Worm (Caenorhabditis elegans) whole organism, midembryonic: ENCODE results near the gene C54H2.4.

Experiments used
- T22C8.4 ChIP-seq: fragments of 200-800 bp; sonication (Bioruptor generic); IDR thresholded peaks from 2 replicates; pipeline ENCODE4 v1.3.6; 2022; ENCODE audit warnings: missing genetic modification characterization, missing compliant biosample characterization
- cog-1 ChIP-seq: sonication (generic microtip); optimal IDR thresholded peaks from 2 replicates; lab custom pipeline; 2016; ENCODE audit warnings: missing genetic modification characterization, missing compliant biosample characterization
- flt-1 ChIP-seq: fragments of 200-800 bp; sonication (Bioruptor generic); IDR thresholded peaks from 2 replicates; pipeline ENCODE4 v1.3.6; 2022; ENCODE audit warnings: missing genetic modification characterization, missing compliant biosample characterization
- klf-2 ChIP-seq: fragments of 200-800 bp; sonication (Bioruptor generic); conservative IDR thresholded peaks from 2 replicates; pipeline ENCODE4 v1.3.6; 2022; ENCODE audit warnings: missing genetic modification reagents, missing genetic modification characterization, missing compliant biosample characterization
- med-1 ChIP-seq: sonication (generic microtip); optimal IDR thresholded peaks from 2 replicates; lab custom pipeline; 2017; ENCODE audit warnings: missing genetic modification characterization, mild to moderate bottlenecking, missing compliant biosample characterization, antibody characterized with exemption, missing genetic modification reagents; ENCODE audit not compliant: insufficient read depth
- ref-1 ChIP-seq: fragments of 200-800 bp; sonication (Bioruptor generic); conservative IDR thresholded peaks from 2 replicates; pipeline ENCODE4 v1.3.6; 2022; ENCODE audit warnings: missing genetic modification reagents, missing genetic modification characterization, missing compliant biosample characterization
- tab-1 ChIP-seq: fragments of 200-800 bp; sonication (Bioruptor generic); IDR thresholded peaks from 2 replicates; pipeline ENCODE4 v1.3.6; 2022; ENCODE audit warnings: missing genetic modification characterization, missing compliant biosample characterization
- ztf-23 ChIP-seq: fragments of 200-800 bp; sonication (Bioruptor generic); IDR thresholded peaks from 2 replicates; pipeline ENCODE4 v1.3.6; 2022; ENCODE audit warnings: missing genetic modification reagents, missing genetic modification characterization, missing compliant biosample characterization
- ztf-29 ChIP-seq: fragments of 200-800 bp; sonication (Bioruptor generic); IDR thresholded peaks from 2 replicates; pipeline ENCODE4 v1.3.6; 2022; ENCODE audit warnings: missing genetic modification reagents, missing genetic modification characterization, missing compliant biosample characterization

Gene C54H2.4

DNA sequence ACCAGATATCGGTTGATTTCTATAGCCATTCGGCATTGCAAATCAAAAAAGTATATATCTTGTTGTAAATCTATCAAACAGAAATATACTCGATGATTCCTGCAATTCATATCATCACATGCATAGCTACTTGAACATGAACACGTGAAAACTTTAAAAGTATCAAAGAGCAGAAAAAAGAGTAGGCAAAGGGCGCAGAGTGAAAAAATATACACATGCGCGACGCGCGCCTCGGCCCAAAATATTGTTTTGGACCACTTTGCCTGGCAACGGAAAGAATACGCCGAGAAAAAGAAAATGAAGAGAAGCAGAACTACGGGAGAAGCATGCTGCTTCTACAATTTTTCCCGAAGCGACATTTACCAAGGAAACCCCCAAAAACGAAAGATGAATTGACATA lies at the start of gene C54H2.4:
Gene C54H2.4 (minus strand): TSS at position 101 of the 400 bp plus-strand sequence.
- no peak for TF ChIP-seq flt-1 (GFP tag; lab: Robert Waterston, UW)
- TF ChIP-seq ztf-29 (GFP tag; lab: Robert Waterston, UW): no peak
- TF ChIP-seq tab-1 (GFP tag; lab: Robert Waterston, UW): no peak
- no peak for TF ChIP-seq med-1
- TF ChIP-seq klf-2 (GFP tag; lab: Robert Waterston, UW): no peak
- no peak for TF ChIP-seq ref-1 (GFP tag; lab: Robert Waterston, UW)
- TF ChIP-seq ztf-23: no peak
- no peak for TF ChIP-seq cog-1 (tag; lab: Kevin White, UChicago)
- no peak for TF ChIP-seq T22C8.4 (GFP tag; lab: Robert Waterston, UW)

DNA sequence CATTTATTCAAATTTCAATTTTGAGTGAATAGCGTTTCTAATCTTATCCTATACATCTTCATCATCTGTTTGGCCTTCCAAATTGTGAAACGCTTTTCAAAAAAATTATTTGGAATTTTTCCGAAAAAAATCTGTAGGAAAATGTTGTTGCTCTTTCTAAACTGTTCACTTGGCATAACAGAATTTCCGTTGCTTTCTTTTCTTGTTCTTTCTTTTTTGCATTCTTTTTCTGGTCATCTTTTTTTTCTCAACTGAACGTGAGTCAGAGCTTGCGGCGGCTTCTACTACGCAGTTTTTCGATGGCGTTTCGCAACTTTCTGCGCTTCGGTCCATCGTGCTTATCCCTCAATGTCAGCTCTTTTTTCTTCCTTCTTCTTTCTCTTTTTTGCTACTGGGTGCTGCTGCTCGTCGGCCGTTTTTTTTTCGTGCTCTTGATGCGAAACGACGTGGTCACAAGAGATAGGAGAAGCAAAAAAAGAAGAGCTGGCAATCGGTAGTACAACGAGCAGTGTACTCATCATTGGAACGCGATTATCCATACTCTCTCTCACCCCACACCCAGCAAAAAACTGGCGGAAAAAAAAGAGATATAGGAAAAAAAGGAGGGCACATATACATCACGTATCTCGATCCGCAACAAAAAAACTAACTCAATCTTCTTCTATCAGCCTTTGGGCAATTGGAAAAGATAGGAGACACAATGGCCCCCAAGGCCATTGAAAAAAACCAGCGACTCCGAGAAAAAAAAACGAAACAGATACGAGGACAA lies 49.3 kb upstream of the C54H2.4 start:
- TF ChIP-seq tab-1 (GFP tag; lab: Robert Waterston, UW) (no peak), ztf-23 (no peak), ref-1 (GFP tag; lab: Robert Waterston, UW) (no peak), klf-2 (GFP tag; lab: Robert Waterston, UW) (no peak), flt-1 (GFP tag; lab: Robert Waterston, UW) (no peak), T22C8.4 (GFP tag; lab: Robert Waterston, UW) (no peak), cog-1 (tag; lab: Kevin White, UChicago) (no peak), ztf-29 (GFP tag; lab: Robert Waterston, UW) (no peak), med-1 (no peak)

DNA sequence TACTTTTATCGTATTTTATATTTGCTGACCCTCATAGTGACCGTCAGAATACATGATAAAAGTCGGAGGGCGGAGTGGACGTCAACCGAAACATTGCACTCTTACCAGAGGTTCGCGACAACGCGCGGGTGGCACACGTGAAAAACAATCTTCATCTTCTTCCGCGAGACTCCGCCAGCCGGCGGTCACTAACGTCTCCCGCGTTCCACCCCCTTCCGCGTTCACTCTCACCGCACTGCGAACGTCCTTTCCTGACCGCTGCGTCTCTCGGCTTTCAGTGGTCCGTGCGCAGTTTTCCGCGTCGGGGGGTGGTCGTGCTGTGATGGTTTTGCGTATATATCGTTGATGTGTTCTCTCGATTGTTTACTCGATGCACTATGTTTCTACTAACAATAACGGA lies 47.6 kb upstream of the C54H2.4 start:
- no peak for TF ChIP-seq T22C8.4 (GFP tag; lab: Robert Waterston, UW)
- no peak for TF ChIP-seq klf-2 (GFP tag; lab: Robert Waterston, UW)
- peak; percentile 43; the same call in 1 of the 2 replicates for TF ChIP-seq flt-1 (GFP tag; lab: Robert Waterston, UW)
- no peak for TF ChIP-seq ztf-23
- TF ChIP-seq cog-1 (tag; lab: Kevin White, UChicago): peak; percentile 83
- no peak for TF ChIP-seq med-1

DNA sequence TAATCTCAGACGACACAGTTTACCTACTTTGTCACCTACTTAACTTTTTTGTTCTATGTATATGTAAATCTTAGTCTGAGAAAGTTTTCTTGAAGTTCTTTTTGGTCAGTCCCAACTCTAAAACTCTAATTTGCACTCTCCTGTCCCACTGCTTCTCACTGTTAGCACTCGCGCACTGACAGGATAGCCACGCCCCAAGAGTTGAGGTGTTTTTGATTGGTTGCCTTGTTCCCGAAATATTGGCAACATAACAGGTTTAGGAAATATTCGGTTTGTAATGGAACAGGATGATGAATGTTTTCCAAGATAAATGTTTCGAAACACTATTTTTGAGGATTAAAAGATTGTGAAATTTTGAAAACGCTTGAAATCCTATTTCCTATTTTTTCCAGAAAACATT lies 46.5 kb upstream of the C54H2.4 start:
- TF ChIP-seq ztf-23: no peak
- no peak for TF ChIP-seq med-1
- TF ChIP-seq tab-1 (GFP tag; lab: Robert Waterston, UW): no peak
- TF ChIP-seq cog-1 (tag; lab: Kevin White, UChicago): no peak
- TF ChIP-seq T22C8.4 (GFP tag; lab: Robert Waterston, UW): no peak
- TF ChIP-seq ztf-29 (GFP tag; lab: Robert Waterston, UW): no peak
- TF ChIP-seq ref-1 (GFP tag; lab: Robert Waterston, UW): no peak
- no peak for TF ChIP-seq klf-2 (GFP tag; lab: Robert Waterston, UW)
- no peak for TF ChIP-seq flt-1 (GFP tag; lab: Robert Waterston, UW)

DNA sequence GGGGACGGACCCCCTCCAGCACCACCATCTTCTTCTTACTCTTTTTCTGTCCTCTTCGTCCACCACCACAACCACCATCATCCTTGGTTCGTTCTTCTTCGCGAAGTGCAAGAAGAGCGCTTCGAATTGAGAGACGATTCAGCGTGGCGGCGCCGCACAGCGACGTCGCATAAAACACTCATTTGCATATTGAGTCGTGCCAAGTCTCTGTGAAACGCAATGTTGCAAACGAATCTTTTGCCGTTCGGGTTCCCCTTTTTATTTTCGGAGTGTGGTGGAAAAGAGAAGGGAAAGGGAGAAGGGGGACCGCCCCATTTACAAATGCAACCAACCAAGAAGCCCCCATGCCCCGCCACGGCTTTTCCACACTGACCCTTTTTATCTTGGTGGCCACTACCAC lies 45.8 kb upstream of the C54H2.4 start:
- TF ChIP-seq flt-1 (GFP tag; lab: Robert Waterston, UW) (no peak), tab-1 (GFP tag; lab: Robert Waterston, UW) (0 out of 2 replicates have a peak, but pooled peaks have one; percentile 22), klf-2 (GFP tag; lab: Robert Waterston, UW) (no peak), T22C8.4 (GFP tag; lab: Robert Waterston, UW) (no peak), med-1 (peak; percentile 17), cog-1 (tag; lab: Kevin White, UChicago) (peak; percentile 70), ztf-29 (GFP tag; lab: Robert Waterston, UW) (0 out of 2 replicates have a peak, but pooled peaks have one; percentile 29)

DNA sequence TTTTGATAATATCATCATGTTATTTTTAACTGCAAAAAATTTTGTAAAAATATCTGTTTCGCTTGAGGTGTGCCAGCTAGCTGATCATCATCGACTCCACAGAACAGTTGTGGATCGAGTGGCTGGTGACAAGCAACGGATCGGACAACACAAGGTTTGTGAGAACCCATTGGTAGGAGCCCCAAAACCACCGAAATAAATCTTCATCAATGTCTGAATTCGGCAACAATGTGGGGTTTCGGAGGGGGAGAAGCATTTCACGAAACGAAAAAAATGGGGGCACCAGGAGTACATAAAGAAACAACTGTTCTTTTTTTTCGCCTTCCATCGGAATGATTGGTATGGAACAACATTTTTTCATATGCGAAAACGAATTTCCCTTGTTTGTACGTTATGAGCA lies 44.8 kb upstream of the C54H2.4 start:
- no peak for TF ChIP-seq med-1

DNA sequence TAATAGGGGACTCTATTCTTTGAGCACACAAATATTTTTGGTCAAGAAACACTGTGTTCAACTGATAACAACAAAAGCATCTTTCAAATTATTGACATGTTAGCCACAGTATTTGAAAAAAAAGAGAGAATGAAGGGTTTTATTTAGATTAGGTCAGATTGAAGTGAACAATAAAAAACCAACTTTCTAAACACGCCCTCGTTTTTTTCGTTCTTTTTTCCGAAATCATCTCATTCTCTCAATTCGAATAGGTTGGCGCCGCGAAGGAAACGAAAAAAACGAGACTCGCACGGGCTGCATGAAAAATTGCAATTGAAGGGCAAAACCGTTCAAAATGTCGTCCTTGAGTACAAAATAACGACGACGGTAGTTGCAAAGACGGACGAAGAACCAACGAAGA lies 43.8 kb upstream of the C54H2.4 start:
- TF ChIP-seq T22C8.4 (GFP tag; lab: Robert Waterston, UW): no peak
- no peak for TF ChIP-seq klf-2 (GFP tag; lab: Robert Waterston, UW)
- no peak for TF ChIP-seq cog-1 (tag; lab: Kevin White, UChicago)
- TF ChIP-seq flt-1 (GFP tag; lab: Robert Waterston, UW): no peak
- no peak for TF ChIP-seq ref-1 (GFP tag; lab: Robert Waterston, UW)
- no peak for TF ChIP-seq med-1
- no peak for TF ChIP-seq ztf-23
- no peak for TF ChIP-seq tab-1 (GFP tag; lab: Robert Waterston, UW)
- no peak for TF ChIP-seq ztf-29 (GFP tag; lab: Robert Waterston, UW)

DNA sequence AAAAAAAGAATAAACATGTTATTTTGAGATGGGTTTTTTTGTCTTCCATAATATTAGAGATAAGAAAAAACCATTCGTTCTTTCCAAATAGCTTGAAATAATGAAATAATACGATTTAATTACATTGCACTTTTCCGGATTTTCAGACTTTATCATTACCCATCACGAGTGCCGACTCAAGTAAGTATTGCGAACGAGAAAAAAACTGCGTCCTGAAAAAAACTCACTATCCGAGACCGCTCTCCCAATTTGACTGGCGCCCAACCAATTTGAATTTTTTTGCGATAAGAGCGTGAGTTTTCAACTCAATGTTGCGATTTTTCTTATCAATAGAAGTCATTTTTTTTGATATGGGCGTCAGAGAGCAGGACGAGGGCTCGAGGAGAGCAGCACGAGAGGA lies 42.5 kb upstream of the C54H2.4 start:
- TF ChIP-seq cog-1 (tag; lab: Kevin White, UChicago) (no peak), ref-1 (GFP tag; lab: Robert Waterston, UW) (no peak), klf-2 (GFP tag; lab: Robert Waterston, UW) (no peak), flt-1 (GFP tag; lab: Robert Waterston, UW) (no peak), med-1 (no peak), ztf-29 (GFP tag; lab: Robert Waterston, UW) (no peak), tab-1 (GFP tag; lab: Robert Waterston, UW) (no peak), ztf-23 (no peak), T22C8.4 (GFP tag; lab: Robert Waterston, UW) (no peak)

DNA sequence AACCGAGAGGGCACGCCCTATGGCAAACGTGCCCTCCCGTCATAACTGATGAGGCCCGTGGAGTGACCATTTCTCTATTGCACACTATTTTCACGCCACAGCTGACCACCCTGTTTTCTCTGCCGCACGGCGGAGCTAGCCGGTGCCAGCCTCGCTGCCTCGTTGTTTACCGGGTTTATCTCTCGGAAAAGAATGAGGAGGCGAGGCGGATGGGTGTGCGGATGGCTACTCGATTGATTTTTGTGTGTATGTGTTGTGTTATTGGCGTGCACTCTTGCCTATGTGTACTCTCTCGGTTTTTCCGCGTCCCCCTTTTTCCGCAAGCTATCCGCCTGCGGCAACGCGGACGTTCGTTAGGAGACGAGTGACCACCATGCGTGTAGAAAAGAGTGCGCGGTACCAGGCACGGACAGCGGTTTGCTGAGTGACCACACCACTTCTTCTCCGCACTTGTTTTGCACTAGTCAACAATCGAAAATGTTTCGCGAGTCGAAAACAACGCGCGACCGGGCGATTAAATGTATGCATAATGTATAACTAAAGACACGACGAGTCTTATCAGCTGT lies 41.5 kb upstream of the C54H2.4 start:
- TF ChIP-seq med-1 (peak; percentile 26), flt-1 (GFP tag; lab: Robert Waterston, UW) (peak; percentile 85), tab-1 (GFP tag; lab: Robert Waterston, UW) (0 out of 2 replicates have a peak, but pooled peaks have one; percentile 24), ref-1 (GFP tag; lab: Robert Waterston, UW) (no peak), ztf-29 (GFP tag; lab: Robert Waterston, UW) (peak; percentile 12), ztf-23 (peak; percentile 73), klf-2 (GFP tag; lab: Robert Waterston, UW) (0 out of 2 replicates have a peak, but pooled peaks have one; percentile 41), T22C8.4 (GFP tag; lab: Robert Waterston, UW) (peak; percentile 55; the same call in 1 of the 2 replicates), cog-1 (tag; lab: Kevin White, UChicago) (peak; percentile 99)
